Fruit fly (Drosophila melanogaster) whole organism, embryonic: Measurements from ENCODE around the gene sdk.

Experiments used
- C15 ChIP-seq: fragments of 200-800 bp; sonication (Bioruptor generic); IDR thresholded peaks from 3 replicates; pipeline ENCODE4 v1.3.6; 2022; ENCODE audit warnings: missing biosample characterization, missing genetic modification characterization
- CG10209 ChIP-seq: fragments of 200-800 bp; sonication (Bioruptor generic); optimal IDR thresholded peaks from 3 replicates; lab custom pipeline; 2017; ENCODE audit warnings: missing biosample characterization, mild to moderate bottlenecking, missing genetic modification characterization, missing genetic modification reagents
- CG10366 ChIP-seq: fragments of 200-800 bp; sonication (Bioruptor generic); IDR thresholded peaks from 2 replicates; pipeline ENCODE4 v1.3.6; 2022; ENCODE audit warnings: missing biosample characterization, missing genetic modification characterization
- CG13894 ChIP-seq: fragments of 200-800 bp; sonication (Bioruptor generic); optimal IDR thresholded peaks from 3 replicates; lab custom pipeline; 2018; ENCODE audit warnings: missing biosample characterization, mild to moderate bottlenecking, missing genetic modification characterization, moderate library complexity
- CG14667 ChIP-seq: fragments of 200-800 bp; sonication (Bioruptor generic); IDR thresholded peaks from 2 replicates; pipeline ENCODE4 v1.3.6; 2022; ENCODE audit warnings: missing biosample characterization, missing genetic modification characterization
- CG1529 ChIP-seq: fragments of 200-800 bp; sonication (Bioruptor generic); optimal IDR thresholded peaks from 3 replicates; lab custom pipeline; 2018; ENCODE audit warnings: missing biosample characterization, missing genetic modification characterization
- CG30431 ChIP-seq: fragments of 200-800 bp; sonication (Bioruptor generic); optimal IDR thresholded peaks from 2 replicates; lab custom pipeline; 2017; ENCODE audit warnings: missing biosample characterization, missing genetic modification characterization
- CG3407 ChIP-seq: fragments of 200-800 bp; sonication (Bioruptor generic); optimal IDR thresholded peaks from 2 replicates; lab custom pipeline; 2018; ENCODE audit warnings: missing biosample characterization, mild to moderate bottlenecking, missing genetic modification characterization
- CG5245 ChIP-seq: fragments of 200-800 bp; sonication (Bioruptor generic); optimal IDR thresholded peaks from 3 replicates; lab custom pipeline; 2016; ENCODE audit warnings: missing biosample characterization, missing genetic modification characterization
- CG7745 ChIP-seq: fragments of 200-800 bp; sonication (Bioruptor generic); optimal IDR thresholded peaks from 2 replicates; lab custom pipeline; 2018; ENCODE audit warnings: missing biosample characterization, mild to moderate bottlenecking, missing genetic modification characterization, moderate library complexity
- CG7928 ChIP-seq: fragments of 200-800 bp; sonication (Bioruptor generic); optimal IDR thresholded peaks from 2 replicates; lab custom pipeline; 2017; ENCODE audit warnings: missing biosample characterization, mild to moderate bottlenecking, missing genetic modification characterization
- CG9817 ChIP-seq: fragments of 200-800 bp; sonication (Bioruptor generic); optimal IDR thresholded peaks from 2 replicates; lab custom pipeline; 2018; ENCODE audit warnings: missing biosample characterization, mild to moderate bottlenecking, missing genetic modification characterization, moderate library complexity
- CHES-1-like ChIP-seq: fragments of 200-800 bp; sonication (Bioruptor generic); optimal IDR thresholded peaks from 2 replicates; lab custom pipeline; 2016; ENCODE audit warnings: missing biosample characterization, missing genetic modification characterization
- Chrac-16 ChIP-seq: fragments of 200-800 bp; sonication (Bioruptor generic); optimal IDR thresholded peaks from 3 replicates; lab custom pipeline; 2016; ENCODE audit warnings: missing biosample characterization, missing genetic modification characterization
- D19A ChIP-seq: fragments of 200-800 bp; optimal IDR thresholded peaks from 3 replicates; lab custom pipeline; 2019; ENCODE audit warnings: missing biosample characterization, mild to moderate bottlenecking, missing genetic modification characterization, moderate library complexity
- Dref ChIP-seq: fragments of 200-800 bp; sonication (Bioruptor generic); IDR thresholded peaks from 2 replicates; pipeline ENCODE4 v1.3.6; 2022; ENCODE audit warnings: missing biosample characterization, missing genetic modification characterization
- E2f2 ChIP-seq: fragments of 200-800 bp; sonication (Bioruptor generic); IDR thresholded peaks from 2 replicates; pipeline ENCODE4 v1.3.6; 2022; ENCODE audit warnings: missing biosample characterization, missing genetic modification characterization
- Eip74EF ChIP-seq, 2 experiments: fragments of 200-800 bp in 1 of 2; fragments of >200 bp in 1 of 2; sonication (Bioruptor generic) in 1 of 2; optimal IDR thresholded peaks; 2 replicates each; lab custom pipeline; 2017 to 2019; ENCODE audit warnings: missing biosample characterization in 2 of 2, missing genetic modification characterization in 2 of 2, mild to moderate bottlenecking in 1 of 2, moderate library complexity in 1 of 2
- HLHmδ ChIP-seq: fragments of 200-800 bp; sonication (Bioruptor generic); optimal IDR thresholded peaks from 2 replicates; lab custom pipeline; 2018; ENCODE audit warnings: missing biosample characterization, mild to moderate bottlenecking, missing genetic modification characterization, moderate library complexity
- HmgZ ChIP-seq: fragments of 200-800 bp; sonication (Bioruptor generic); optimal IDR thresholded peaks from 2 replicates; lab custom pipeline; 2018; ENCODE audit warnings: missing biosample characterization, mild to moderate bottlenecking, missing genetic modification characterization
- Myb ChIP-seq: fragments of 200-800 bp; sonication (Bioruptor generic); optimal IDR thresholded peaks from 2 replicates; lab custom pipeline; 2016; ENCODE audit warnings: missing biosample characterization, missing genetic modification characterization
- Oaz ChIP-seq: fragments of 200-800 bp; sonication (Bioruptor generic); IDR thresholded peaks from 2 replicates; pipeline ENCODE4 v1.3.6; 2022; ENCODE audit warnings: missing biosample characterization, missing genetic modification characterization
- Pdp1 ChIP-seq, 2 experiments: fragments of 200-800 bp; sonication (Bioruptor generic); optimal IDR thresholded peaks; 3 replicates each; lab custom pipeline; 2016; ENCODE audit warnings: missing biosample characterization in 2 of 2, missing genetic modification characterization in 2 of 2, mild to moderate bottlenecking in 1 of 2, moderate library complexity in 1 of 2
- Rx ChIP-seq: fragments of 200-800 bp; sonication (Bioruptor generic); IDR thresholded peaks from 2 replicates; pipeline ENCODE4 v1.3.6; 2022; ENCODE audit warnings: missing biosample characterization, missing genetic modification characterization
- Scr ChIP-seq: fragments of 200-800 bp; sonication (Bioruptor generic); IDR thresholded peaks from 2 replicates; pipeline ENCODE4 v1.3.6; 2022; ENCODE audit warnings: missing biosample characterization, missing genetic modification characterization; ENCODE audit not compliant: partially characterized antibody
- Vsx1 ChIP-seq: fragments of 200-800 bp; sonication (Bioruptor generic); optimal IDR thresholded peaks from 2 replicates; lab custom pipeline; 2017; ENCODE audit warnings: missing biosample characterization, mild to moderate bottlenecking, missing genetic modification characterization, missing genetic modification reagents
- abd-A ChIP-seq: fragments of 200-800 bp; sonication (Bioruptor generic); optimal IDR thresholded peaks from 3 replicates; lab custom pipeline; 2019; ENCODE audit warnings: missing biosample characterization, mild to moderate bottlenecking, missing genetic modification characterization, moderate library complexity
- ac ChIP-seq: fragments of 200-800 bp; sonication (Bioruptor generic); optimal IDR thresholded peaks from 3 replicates; lab custom pipeline; 2017; ENCODE audit warnings: missing biosample characterization, mild to moderate bottlenecking, missing genetic modification characterization
- bcd ChIP-seq: fragments of 200-800 bp; sonication (Bioruptor generic); optimal IDR thresholded peaks from 2 replicates; lab custom pipeline; 2017; ENCODE audit warnings: missing biosample characterization, mild to moderate bottlenecking, missing genetic modification characterization
- bsh ChIP-seq, 2 experiments: fragments of 200-800 bp; sonication (Bioruptor generic); optimal IDR thresholded peaks; 2 replicates each; lab custom pipeline; 2017 to 2018; ENCODE audit warnings: mild to moderate bottlenecking in 2 of 2, missing biosample characterization in 2 of 2, missing genetic modification characterization in 2 of 2, moderate library complexity in 1 of 2
- cas ChIP-seq: fragments of 200-800 bp; sonication (Bioruptor generic); IDR thresholded peaks from 2 replicates; pipeline ENCODE4 v1.3.6; 2022; ENCODE audit warnings: missing biosample characterization, missing genetic modification characterization
- caup ChIP-seq: fragments of 200-800 bp; sonication (Bioruptor generic); optimal IDR thresholded peaks from 3 replicates; lab custom pipeline; 2017; ENCODE audit warnings: missing biosample characterization, mild to moderate bottlenecking, missing genetic modification characterization, moderate library complexity; ENCODE audit not compliant: severe bottlenecking
- chinmo ChIP-seq: fragments of 200-800 bp; sonication (Bioruptor generic); IDR thresholded peaks from 4 replicates; pipeline ENCODE4 v1.3.6; 2022; ENCODE audit warnings: missing biosample characterization, missing genetic modification characterization; ENCODE audit not compliant: partially characterized antibody
- chn ChIP-seq: fragments of 200-800 bp; sonication (Bioruptor generic); optimal IDR thresholded peaks from 2 replicates; lab custom pipeline; 2016; ENCODE audit warnings: missing biosample characterization, missing genetic modification characterization
- dm ChIP-seq: fragments of 200-800 bp; sonication (Bioruptor generic); optimal IDR thresholded peaks from 3 replicates; lab custom pipeline; 2016; ENCODE audit warnings: missing biosample characterization, missing genetic modification characterization
- gce ChIP-seq: fragments of 200-800 bp; sonication (Bioruptor generic); IDR thresholded peaks from 3 replicates; pipeline ENCODE4 v1.3.6; 2022; ENCODE audit warnings: missing biosample characterization, missing genetic modification characterization
- gsb ChIP-seq: fragments of 200-800 bp; sonication (Bioruptor generic); IDR thresholded peaks from 2 replicates; pipeline ENCODE4 v1.3.6; 2022; ENCODE audit warnings: missing biosample characterization, missing genetic modification characterization
- inv ChIP-seq: fragments of 200-800 bp; sonication (Bioruptor generic); IDR thresholded peaks from 2 replicates; pipeline ENCODE4 v1.3.6; 2022; ENCODE audit warnings: missing biosample characterization, missing genetic modification characterization; ENCODE audit not compliant: partially characterized antibody
- kni ChIP-seq: fragments of 200-800 bp; sonication (Bioruptor generic); optimal IDR thresholded peaks from 3 replicates; lab custom pipeline; 2017; ENCODE audit warnings: mild to moderate bottlenecking, missing biosample characterization, missing genetic modification reagents, missing genetic modification characterization
- lab ChIP-seq: fragments of 200-800 bp; sonication (Bioruptor generic); optimal IDR thresholded peaks from 3 replicates; lab custom pipeline; 2017; ENCODE audit warnings: missing biosample characterization, missing genetic modification characterization, mild to moderate bottlenecking, moderate library complexity, missing genetic modification reagents
- lola ChIP-seq, 3 experiments: fragments of >200 bp in 2 of 3; fragments of 200-800 bp in 1 of 3; sonication (Bioruptor generic) in 1 of 3; optimal IDR thresholded peaks; 2 replicates each; lab custom pipeline; 2017 to 2019; ENCODE audit warnings: missing biosample characterization in 3 of 3, missing genetic modification characterization in 3 of 3, mild to moderate bottlenecking in 1 of 3, moderate library complexity in 1 of 3
- pros ChIP-seq: fragments of 200-800 bp; sonication (Bioruptor generic); optimal IDR thresholded peaks from 3 replicates; lab custom pipeline; 2019; ENCODE audit warnings: missing biosample characterization, mild to moderate bottlenecking, missing genetic modification characterization, moderate library complexity
- sens ChIP-seq: fragments of 200-800 bp; sonication (Bioruptor generic); peaks from one replicate; lab custom pipeline; 2016; ENCODE audit warnings: missing biosample characterization, missing genetic modification characterization
- seq ChIP-seq: fragments of 200-800 bp; sonication (Bioruptor generic); IDR thresholded peaks from 2 replicates; pipeline ENCODE4 v1.3.6; 2022; ENCODE audit warnings: missing biosample characterization, missing genetic modification characterization
- tin ChIP-seq: fragments of 200-800 bp; sonication (Bioruptor generic); optimal IDR thresholded peaks from 3 replicates; lab custom pipeline; 2016; ENCODE audit warnings: missing biosample characterization, missing genetic modification characterization
- tll ChIP-seq, 2 experiments: fragments of 200-800 bp in 1 of 2; fragments of >200 bp in 1 of 2; sonication (Bioruptor generic) in 1 of 2; optimal IDR thresholded peaks; 2 replicates each; lab custom pipeline; 2017 to 2019; ENCODE audit warnings: missing biosample characterization in 2 of 2, missing genetic modification characterization in 2 of 2, mild to moderate bottlenecking in 1 of 2, moderate library complexity in 1 of 2
- toy ChIP-seq: fragments of 200-800 bp; sonication (Bioruptor generic); IDR thresholded peaks from 2 replicates; pipeline ENCODE4 v1.3.6; 2022; ENCODE audit warnings: missing biosample characterization, missing genetic modification characterization
- ttk ChIP-seq: fragments of 200-800 bp; sonication (Bioruptor generic); IDR thresholded peaks from 2 replicates; pipeline ENCODE4 v2.1.2; 2022; ENCODE audit warnings: missing biosample characterization, missing genetic modification characterization
- twi ChIP-seq: fragments of 200-800 bp; optimal IDR thresholded peaks from 2 replicates; lab custom pipeline; 2019; ENCODE audit warnings: missing biosample characterization, mild to moderate bottlenecking, missing genetic modification characterization, moderate library complexity
- zfh1 ChIP-seq: fragments of 200-800 bp; sonication (Bioruptor generic); IDR thresholded peaks from 3 replicates; pipeline ENCODE4 v1.3.6; 2022; ENCODE audit warnings: missing biosample characterization, missing genetic modification characterization

sdk gene

DNA sequence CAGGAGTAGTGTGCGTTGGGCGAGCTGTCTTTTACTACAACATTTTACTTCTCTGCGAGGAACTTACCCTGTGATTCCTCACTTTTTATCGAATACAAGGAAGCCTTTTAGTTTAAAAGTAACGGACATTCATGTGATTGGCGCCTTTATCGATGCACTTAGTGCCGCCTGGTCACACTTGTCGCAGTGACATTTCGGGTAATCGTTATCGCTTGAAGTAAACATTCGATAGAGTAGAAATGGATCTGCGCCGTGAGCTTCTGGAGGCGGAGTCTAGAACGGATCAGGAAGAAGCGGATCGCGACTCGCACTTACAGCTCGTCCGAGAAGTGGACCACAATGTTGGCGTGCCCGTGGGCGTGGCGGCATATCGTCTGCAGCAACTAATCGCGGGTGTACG lies 106.3 kb downstream of the sdk start, which contains the start of gene CG16989:
TSS of gene CG16989 (plus strand) at position 225 of the 400 bp plus-strand sequence.
- TF ChIP-seq sens (GFP tag; lab: Kevin White, UChicago): no peak
- no peak for TF ChIP-seq inv (GFP tag; lab: Robert Waterston, UW)
- TF ChIP-seq chinmo (GFP tag; lab: Robert Waterston, UW): no peak
- no peak for TF ChIP-seq CG10366 (GFP tag; lab: Robert Waterston, UW)
- TF ChIP-seq Oaz (GFP tag; lab: Robert Waterston, UW): no peak
- TF ChIP-seq HLHmδ (GFP tag; lab: Kevin White, UChicago): no peak
- peak; percentile 98 for TF ChIP-seq Myb (GFP tag; lab: Kevin White, UChicago)
- no peak for TF ChIP-seq CG7745 (tag; lab: Kevin White, UChicago)
- TF ChIP-seq CG30431 (GFP tag; lab: Kevin White, UChicago): no peak
- no peak for TF ChIP-seq seq (GFP tag; lab: Robert Waterston, UW)
- TF ChIP-seq pros (GFP tag; lab: Kevin White, UChicago): no peak
- TF ChIP-seq bcd (GFP tag; lab: Kevin White, UChicago): no peak
- no peak for TF ChIP-seq dm
- no peak for TF ChIP-seq abd-A
- TF ChIP-seq CG7928: no peak
- no peak for TF ChIP-seq CG14667
- TF ChIP-seq bsh (GFP tag; optimal IDR thresholded peaks at IDR 0.05; lab: Kevin White, UChicago): no peak
- no peak for TF ChIP-seq gce (GFP tag; lab: Robert Waterston, UW)
- no peak for TF ChIP-seq gsb
- TF ChIP-seq lab: no peak
- TF ChIP-seq CG10209 (GFP tag; lab: Kevin White, UChicago): no peak
- no peak for TF ChIP-seq D19A
- no peak for TF ChIP-seq Vsx1 (GFP tag; lab: Kevin White, UChicago)
- TF ChIP-seq CG1529: no peak
- TF ChIP-seq kni (GFP tag; lab: Kevin White, UChicago): no peak
- TF ChIP-seq Scr: peak; percentile 55
- TF ChIP-seq zfh1 (GFP tag; lab: Robert Waterston, UW): no peak
- TF ChIP-seq ac (GFP tag; lab: Kevin White, UChicago): no peak
- no peak for TF ChIP-seq CG13894 (tag; lab: Kevin White, UChicago)
- TF ChIP-seq C15: no peak
- TF ChIP-seq CHES-1-like (GFP tag; lab: Kevin White, UChicago): no peak
- TF ChIP-seq Chrac-16: no peak
- peak; percentile 88 for TF ChIP-seq E2f2 (GFP tag; lab: Robert Waterston, UW)
- no peak for TF ChIP-seq ttk (GFP tag; lab: Robert Waterston, UW)
- TF ChIP-seq HmgZ (tag; lab: Kevin White, UChicago): peak; percentile 35
- no peak for TF ChIP-seq Rx (GFP tag; lab: Robert Waterston, UW)
- TF ChIP-seq tll (GFP tag; optimal IDR thresholded peaks at IDR 0.05; lab: Kevin White, UChicago): no peak
- TF ChIP-seq twi: no peak
- TF ChIP-seq lola (GFP tag; optimal IDR thresholded peaks at IDR 0.05; lab: Kevin White, UChicago): no peak
- no peak for TF ChIP-seq CG3407
- TF ChIP-seq Eip74EF (GFP tag; optimal IDR thresholded peaks at IDR 0.05; lab: Kevin White, UChicago): no peak
- no peak for TF ChIP-seq CG9817 (tag; lab: Kevin White, UChicago)
- TF ChIP-seq toy (GFP tag; lab: Robert Waterston, UW): no peak
- TF ChIP-seq caup (GFP tag; lab: Kevin White, UChicago): no peak
- TF ChIP-seq Dref (GFP tag; lab: Robert Waterston, UW): peak; percentile 80
- TF ChIP-seq cas (GFP tag; lab: Robert Waterston, UW): no peak
- TF ChIP-seq chn (GFP tag; lab: Kevin White, UChicago): no peak
- no peak for TF ChIP-seq CG5245 (GFP tag; lab: Kevin White, UChicago)
- TF ChIP-seq tin (GFP tag; lab: Kevin White, UChicago): no peak
- TF ChIP-seq Pdp1 (GFP tag; optimal IDR thresholded peaks at IDR 0.05; lab: Kevin White, UChicago): no peak
